Worm (Caenorhabditis elegans) whole organism, midembryonic: ENCODE results near the gene gldi-2.

Experiments
- T22C8.4 ChIP-seq: fragments of 200-800 bp; sonication (Bioruptor generic); IDR thresholded peaks from 2 replicates; pipeline ENCODE4 v1.3.6; 2022; ENCODE audit warnings: missing genetic modification characterization, missing compliant biosample characterization
- cog-1 ChIP-seq: sonication (generic microtip); optimal IDR thresholded peaks from 2 replicates; lab custom pipeline; 2016; ENCODE audit warnings: missing genetic modification characterization, missing compliant biosample characterization
- flt-1 ChIP-seq: fragments of 200-800 bp; sonication (Bioruptor generic); IDR thresholded peaks from 2 replicates; pipeline ENCODE4 v1.3.6; 2022; ENCODE audit warnings: missing genetic modification characterization, missing compliant biosample characterization
- klf-2 ChIP-seq: fragments of 200-800 bp; sonication (Bioruptor generic); conservative IDR thresholded peaks from 2 replicates; pipeline ENCODE4 v1.3.6; 2022; ENCODE audit warnings: missing genetic modification reagents, missing genetic modification characterization, missing compliant biosample characterization
- ref-1 ChIP-seq: fragments of 200-800 bp; sonication (Bioruptor generic); conservative IDR thresholded peaks from 2 replicates; pipeline ENCODE4 v1.3.6; 2022; ENCODE audit warnings: missing genetic modification reagents, missing genetic modification characterization, missing compliant biosample characterization
- ztf-29 ChIP-seq: fragments of 200-800 bp; sonication (Bioruptor generic); IDR thresholded peaks from 2 replicates; pipeline ENCODE4 v1.3.6; 2022; ENCODE audit warnings: missing genetic modification reagents, missing genetic modification characterization, missing compliant biosample characterization

DNA sequence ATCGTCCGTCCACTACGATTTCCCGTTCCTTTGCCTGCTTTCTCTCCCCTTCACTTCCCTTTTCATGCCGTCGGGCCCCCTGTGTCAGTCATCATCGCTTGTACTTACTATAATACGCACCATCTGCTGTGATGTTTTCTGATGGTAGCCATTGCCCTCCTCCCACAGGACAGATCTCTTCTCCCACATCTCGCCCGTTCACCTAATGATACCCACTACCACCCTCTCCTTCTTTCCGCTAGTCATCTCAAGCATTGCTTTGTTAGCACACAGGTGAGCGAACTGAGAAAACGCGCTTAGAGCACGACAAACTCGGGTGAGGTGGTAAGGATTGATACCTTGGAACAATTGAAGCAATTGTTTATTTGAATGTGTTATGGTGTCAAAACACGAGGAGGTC is 47.7 kb downstream of the gldi-2 start:
- TF ChIP-seq cog-1 (tag; lab: Kevin White, UChicago) (no peak), T22C8.4 (GFP tag; lab: Robert Waterston, UW) (no peak), ztf-29 (GFP tag; lab: Robert Waterston, UW) (no peak), klf-2 (GFP tag; lab: Robert Waterston, UW) (no peak), flt-1 (GFP tag; lab: Robert Waterston, UW) (no peak), ref-1 (GFP tag; lab: Robert Waterston, UW) (no peak)
